Worm (Caenorhabditis elegans) whole organism, L1 larva: ENCODE data around the gene H42K12.3.

Experiments used
- C04F5.9 ChIP-seq: sonication (generic microtip); optimal IDR thresholded peaks from 2 replicates; lab custom pipeline; 2016; ENCODE audit warnings: missing genetic modification characterization, missing compliant biosample characterization
- C16A3.4 ChIP-seq: fragments of 150-350 bp; optimal IDR thresholded peaks from 2 replicates; lab custom pipeline; 2014; ENCODE audit warnings: missing biosample characterization, missing genetic modification characterization
- F16B12.6 ChIP-seq: fragments of 150-350 bp; optimal IDR thresholded peaks from 2 replicates; lab custom pipeline; 2014; ENCODE audit warnings: missing biosample characterization, missing genetic modification characterization
- Y116A8C.19 ChIP-seq: sonication (generic microtip); optimal IDR thresholded peaks from 2 replicates; lab custom pipeline; 2016; ENCODE audit warnings: missing compliant biosample characterization, missing genetic modification characterization, borderline replicate concordance
- aha-1 ChIP-seq: fragments of 150-350 bp; optimal IDR thresholded peaks from 2 replicates; lab custom pipeline; 2014; ENCODE audit warnings: missing biosample characterization, missing genetic modification characterization
- aly-2 ChIP-seq: fragments of 150-350 bp; optimal IDR thresholded peaks from 2 replicates; lab custom pipeline; 2014; ENCODE audit warnings: missing biosample characterization, missing genetic modification characterization
- ama-1 ChIP-seq: fragments of 150-350 bp; optimal IDR thresholded peaks from 2 replicates; lab custom pipeline; 2014
- ceh-8 ChIP-seq: fragments of 200-800 bp; sonication (Bioruptor generic); optimal IDR thresholded peaks from 2 replicates; lab custom pipeline; 2018; ENCODE audit warnings: mild to moderate bottlenecking, missing genetic modification characterization, moderate library complexity, missing compliant biosample characterization
- ceh-88 ChIP-seq: fragments of 200-800 bp; sonication (Bioruptor generic); IDR thresholded peaks from 2 replicates; pipeline ENCODE4 v1.3.6; 2022; ENCODE audit warnings: missing genetic modification characterization, missing compliant biosample characterization
- ceh-90 ChIP-seq: sonication (generic microtip); optimal IDR thresholded peaks from 2 replicates; lab custom pipeline; 2016; ENCODE audit warnings: missing genetic modification characterization, missing compliant biosample characterization
- ces-1 ChIP-seq: fragments of 150-350 bp; optimal IDR thresholded peaks from 2 replicates; lab custom pipeline; 2014; ENCODE audit warnings: missing biosample characterization, missing genetic modification reagents, missing genetic modification characterization
- dpl-1 ChIP-seq, 3 experiments: fragments of 150-350 bp in 2 of 3; sonication (generic microtip) in 1 of 3; optimal IDR thresholded peaks; 2 replicates each; lab custom pipeline; 2014 to 2017; ENCODE audit warnings: missing biosample characterization in 3 of 3, missing genetic modification characterization in 3 of 3, missing genetic modification reagents in 3 of 3
- dsc-1 ChIP-seq: sonication (generic microtip); optimal IDR thresholded peaks from 2 replicates; lab custom pipeline; 2016; ENCODE audit warnings: mild to moderate bottlenecking, missing genetic modification characterization, missing compliant biosample characterization
- egl-13 ChIP-seq: sonication (generic microtip); optimal IDR thresholded peaks from 2 replicates; lab custom pipeline; 2016; ENCODE audit warnings: missing genotype, missing genetic modification reagents, missing genetic modification characterization, missing compliant biosample characterization
- egl-27 ChIP-seq, 2 experiments: fragments of 150-350 bp in 1 of 2; sonication (generic microtip); optimal IDR thresholded peaks; 3 replicates each; lab custom pipeline; 2017 to 2018; ENCODE audit warnings: missing biosample characterization in 2 of 2, missing genetic modification characterization in 2 of 2, missing genetic modification reagents in 2 of 2
- elt-2 ChIP-seq: sonication (generic microtip); optimal IDR thresholded peaks from 2 replicates; lab custom pipeline; 2016; ENCODE audit warnings: missing genetic modification characterization, mild to moderate bottlenecking, inconsistent platforms, missing compliant biosample characterization, missing genetic modification reagents
- elt-3 ChIP-seq, 6 experiments: fragments of 150-350 bp in 1 of 6; sonication (generic microtip); optimal IDR thresholded peaks; 2 replicates each; lab custom pipeline; 2017 to 2018; ENCODE audit warnings: missing biosample characterization in 6 of 6, missing genetic modification characterization in 6 of 6, inconsistent platforms in 1 of 6
- fkh-10 ChIP-seq: sonication (generic microtip); optimal IDR thresholded peaks from 2 replicates; lab custom pipeline; 2017; ENCODE audit warnings: missing biosample characterization, missing genetic modification reagents, missing genetic modification characterization
- fkh-4 ChIP-seq: sonication (generic microtip); optimal IDR thresholded peaks from 2 replicates; lab custom pipeline; 2016; ENCODE audit warnings: missing compliant biosample characterization, missing genetic modification characterization, borderline replicate concordance
- fkh-8 ChIP-seq: sonication (generic microtip); optimal IDR thresholded peaks from 2 replicates; lab custom pipeline; 2016; ENCODE audit warnings: mild to moderate bottlenecking, missing genetic modification characterization, missing compliant biosample characterization
- fos-1 ChIP-seq: fragments of 150-350 bp; optimal IDR thresholded peaks from 2 replicates; lab custom pipeline; 2014; ENCODE audit warnings: missing biosample characterization, missing genetic modification characterization
- hlh-4 ChIP-seq: sonication (generic microtip); optimal IDR thresholded peaks from 2 replicates; lab custom pipeline; 2016; ENCODE audit warnings: mild to moderate bottlenecking, missing genetic modification characterization, missing compliant biosample characterization
- hpl-2 ChIP-seq: fragments of 150-350 bp; optimal IDR thresholded peaks from 2 replicates; lab custom pipeline; 2014; ENCODE audit warnings: missing biosample characterization, missing genetic modification reagents, missing genetic modification characterization
- irx-1 ChIP-seq: sonication (generic microtip); optimal IDR thresholded peaks from 2 replicates; lab custom pipeline; 2016; ENCODE audit warnings: missing genetic modification characterization, missing compliant biosample characterization
- isw-1 ChIP-seq: fragments of 200-800 bp; sonication (Bioruptor generic); IDR thresholded peaks from 2 replicates; pipeline ENCODE4 v1.3.6; 2022; ENCODE audit warnings: missing genetic modification characterization, missing compliant biosample characterization
- jun-1 ChIP-seq: fragments of 150-350 bp; optimal IDR thresholded peaks from 2 replicates; lab custom pipeline; 2014; ENCODE audit warnings: missing biosample characterization, missing genetic modification reagents, missing genetic modification characterization
- lin-13 ChIP-seq: fragments of 150-350 bp; optimal IDR thresholded peaks from 2 replicates; lab custom pipeline; 2014; ENCODE audit warnings: missing biosample characterization, missing genetic modification reagents, missing genetic modification characterization
- lin-15B ChIP-seq: fragments of 150-350 bp; sonication (generic microtip); optimal IDR thresholded peaks from 3 replicates; lab custom pipeline; 2014; ENCODE audit warnings: missing biosample characterization, missing genetic modification characterization
- lsy-2 ChIP-seq, 2 experiments: fragments of 150-350 bp; optimal IDR thresholded peaks; 2 replicates each; lab custom pipeline; 2014; ENCODE audit warnings: missing biosample characterization in 2 of 2, missing genetic modification characterization in 2 of 2
- mab-9 ChIP-seq: fragments of 200-800 bp; sonication (Bioruptor generic); IDR thresholded peaks from 2 replicates; pipeline ENCODE4 v1.3.6; 2022; ENCODE audit warnings: missing genetic modification reagents, missing genetic modification characterization, missing compliant biosample characterization
- mdl-1 ChIP-seq, 2 experiments: fragments of 150-350 bp; optimal IDR thresholded peaks; 2 replicates each; lab custom pipeline; 2014 to 2017; ENCODE audit warnings: missing biosample characterization in 2 of 2, missing genetic modification characterization in 2 of 2, inconsistent platforms in 1 of 2
- mep-1 ChIP-seq: fragments of 150-350 bp; optimal IDR thresholded peaks from 2 replicates; lab custom pipeline; 2014; ENCODE audit warnings: missing biosample characterization, missing genetic modification characterization
- nhr-19 ChIP-seq: fragments of 200-800 bp; sonication (Bioruptor generic); conservative IDR thresholded peaks from 2 replicates; pipeline ENCODE4 v1.3.6; 2022; ENCODE audit warnings: missing genetic modification characterization, missing compliant biosample characterization
- nhr-20 ChIP-seq: sonication (generic microtip); optimal IDR thresholded peaks from 2 replicates; lab custom pipeline; 2016; ENCODE audit warnings: mild to moderate bottlenecking, missing genetic modification characterization, missing compliant biosample characterization
- nhr-237 ChIP-seq: fragments of 150-350 bp; optimal IDR thresholded peaks from 2 replicates; lab custom pipeline; 2014; ENCODE audit warnings: missing biosample characterization, missing genetic modification characterization
- nhr-28 ChIP-seq: fragments of 150-350 bp; optimal IDR thresholded peaks from 2 replicates; lab custom pipeline; 2014; ENCODE audit warnings: missing biosample characterization, missing genetic modification characterization
- nhr-47 ChIP-seq: sonication (generic microtip); optimal IDR thresholded peaks from 2 replicates; lab custom pipeline; 2016; ENCODE audit warnings: mild to moderate bottlenecking, missing genetic modification characterization, moderate library complexity, missing compliant biosample characterization
- nhr-76 ChIP-seq: sonication (generic microtip); optimal IDR thresholded peaks from 2 replicates; lab custom pipeline; 2017; ENCODE audit warnings: missing biosample characterization, missing genetic modification characterization
- nhr-77 ChIP-seq: fragments of 150-350 bp; optimal IDR thresholded peaks from 2 replicates; lab custom pipeline; 2014; ENCODE audit warnings: missing biosample characterization, missing genetic modification characterization
- nhr-84 ChIP-seq: sonication (generic microtip); optimal IDR thresholded peaks from 2 replicates; lab custom pipeline; 2017; ENCODE audit warnings: missing biosample characterization, missing genetic modification characterization
- nhr-90 ChIP-seq: sonication (generic microtip); optimal IDR thresholded peaks from 2 replicates; lab custom pipeline; 2016; ENCODE audit warnings: mild to moderate bottlenecking, missing genetic modification characterization, missing compliant biosample characterization; ENCODE audit not compliant: poor library complexity
- pax-3 ChIP-seq: fragments of 200-800 bp; sonication (Bioruptor generic); optimal IDR thresholded peaks from 2 replicates; lab custom pipeline; 2018; ENCODE audit warnings: mild to moderate bottlenecking, missing genetic modification characterization, moderate library complexity, missing compliant biosample characterization
- pqm-1 ChIP-seq: sonication (generic microtip); optimal IDR thresholded peaks from 3 replicates; lab custom pipeline; 2017; ENCODE audit warnings: missing biosample characterization, missing genetic modification characterization
- skn-1 ChIP-seq: fragments of 150-350 bp; optimal IDR thresholded peaks from 2 replicates; lab custom pipeline; 2014; ENCODE audit warnings: missing biosample characterization, missing genetic modification characterization
- snu-23 ChIP-seq: sonication (generic microtip); optimal IDR thresholded peaks from 2 replicates; lab custom pipeline; 2016; ENCODE audit warnings: missing genetic modification characterization, missing compliant biosample characterization
- sox-4 ChIP-seq: sonication (generic microtip); optimal IDR thresholded peaks from 2 replicates; lab custom pipeline; 2016; ENCODE audit warnings: missing genetic modification characterization, missing compliant biosample characterization
- sptf-1 ChIP-seq: fragments of 150-350 bp; optimal IDR thresholded peaks from 2 replicates; lab custom pipeline; 2014; ENCODE audit warnings: missing biosample characterization, missing genetic modification characterization
- sup-37 ChIP-seq: fragments of 200-800 bp; sonication (Bioruptor generic); optimal IDR thresholded peaks from 2 replicates; lab custom pipeline; 2018; ENCODE audit warnings: mild to moderate bottlenecking, missing genetic modification characterization, missing compliant biosample characterization
- unc-30 ChIP-seq: sonication (generic microtip); optimal IDR thresholded peaks from 2 replicates; lab custom pipeline; 2017; ENCODE audit warnings: missing biosample characterization, missing genetic modification characterization
- unc-62 ChIP-seq: fragments of 150-350 bp; optimal IDR thresholded peaks from 2 replicates; lab custom pipeline; 2014; ENCODE audit warnings: missing biosample characterization, missing genetic modification reagents, missing genetic modification characterization
- unc-98 ChIP-seq: fragments of 200-800 bp; sonication (Bioruptor generic); IDR thresholded peaks from 2 replicates; pipeline ENCODE4 v1.3.6; 2022; ENCODE audit warnings: missing genetic modification characterization, missing compliant biosample characterization
- xbp-1 ChIP-seq: sonication (generic microtip); optimal IDR thresholded peaks from 2 replicates; lab custom pipeline; 2016; ENCODE audit warnings: missing genetic modification characterization, missing compliant biosample characterization
- zip-4 ChIP-seq: fragments of 200-800 bp; sonication (Bioruptor generic); optimal IDR thresholded peaks from 2 replicates; lab custom pipeline; 2018; ENCODE audit warnings: mild to moderate bottlenecking, missing genetic modification characterization, moderate library complexity, missing compliant biosample characterization
- ztf-4 ChIP-seq: fragments of 150-350 bp; optimal IDR thresholded peaks from 2 replicates; lab custom pipeline; 2014; ENCODE audit warnings: missing biosample characterization, missing genetic modification characterization

H42K12.3 gene

DNA sequence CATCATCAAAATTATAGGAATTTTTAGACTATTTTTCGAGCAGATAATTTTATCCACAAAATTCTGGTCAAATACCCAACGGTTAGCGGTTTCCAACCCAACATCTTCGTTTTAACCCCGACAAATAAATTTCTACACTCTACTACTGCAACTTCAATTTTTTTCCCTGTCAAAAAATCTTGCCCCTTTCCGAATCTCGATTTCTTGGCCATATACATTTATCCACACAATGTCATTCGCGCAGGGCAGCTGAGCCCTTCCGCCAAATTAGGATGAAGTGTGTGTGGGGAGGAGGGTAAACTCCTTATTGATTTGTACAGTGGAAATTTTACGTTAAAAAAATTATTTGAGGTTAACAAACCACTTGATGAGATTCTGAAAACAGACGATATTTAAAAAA is 33.6 kb downstream of the H42K12.3 start:
- TF ChIP-seq ces-1 (GFP tag; lab: Kevin White, UChicago) = peak; percentile 86
- TF ChIP-seq egl-27 (tag; optimal IDR thresholded peaks at IDR 0.05; lab: Kevin White, UChicago) = peak in 1 of 2 experiments; percentile 44
- peak; percentile 72 for TF ChIP-seq fkh-4 (tag; lab: Kevin White, UChicago)
- peak; percentile 99 for TF ChIP-seq dsc-1
- no peak for TF ChIP-seq nhr-28 (tag; lab: Kevin White, UChicago)
- peak; percentile 93 for TF ChIP-seq ceh-88 (GFP tag; lab: Robert Waterston, UW)
- peak; percentile 77 for TF ChIP-seq C04F5.9 (tag; lab: Kevin White, UChicago)
- TF ChIP-seq nhr-90 (tag; lab: Kevin White, UChicago) = peak; percentile 98
- TF ChIP-seq nhr-76 (tag; lab: Kevin White, UChicago) = peak; percentile 75
- TF ChIP-seq pax-3 = peak; percentile 90
- TF ChIP-seq lin-13 (GFP tag; lab: Kevin White, UChicago) = peak; percentile 77
- TF ChIP-seq ceh-8 = peak; percentile 97
- TF ChIP-seq aly-2 = peak; percentile 90
- TF ChIP-seq mdl-1 (tag; optimal IDR thresholded peaks at IDR 0.05; lab: Kevin White, UChicago) = peak in 1 of 2 experiments; percentile 90
- peak; percentile 45 for TF ChIP-seq pqm-1 (tag; lab: Kevin White, UChicago)
- TF ChIP-seq nhr-237 = peak; percentile 95
- peak; percentile 99 for TF ChIP-seq hpl-2 (GFP tag; lab: Kevin White, UChicago)
- TF ChIP-seq fkh-8 (tag; lab: Kevin White, UChicago) = peak; percentile 93
- peak; percentile 73 for TF ChIP-seq sup-37 (GFP tag; lab: Kevin White, UChicago)
- TF ChIP-seq ceh-90 (tag; lab: Kevin White, UChicago) = peak; percentile 24
- no peak for TF ChIP-seq unc-30 (tag; lab: Kevin White, UChicago)
- TF ChIP-seq zip-4 (GFP tag; lab: Kevin White, UChicago) = peak; percentile 93
- TF ChIP-seq xbp-1 (tag; lab: Kevin White, UChicago) = peak; percentile 89
- TF ChIP-seq irx-1 (tag; lab: Kevin White, UChicago) = peak; percentile 94
- no peak for TF ChIP-seq hlh-4 (tag; lab: Kevin White, UChicago)
- peak; percentile 76 for TF ChIP-seq isw-1 (GFP tag; lab: Robert Waterston, UW)
- peak; percentile 51 to 59 (median 51) for TF ChIP-seq dpl-1 (GFP tag; optimal IDR thresholded peaks at IDR 0.05; lab: Kevin White, UChicago)
- TF ChIP-seq mab-9 = peak; percentile 90
- peak; percentile 97 for TF ChIP-seq mep-1 (tag; lab: Kevin White, UChicago)
- TF ChIP-seq lin-15B (tag; lab: Kevin White, UChicago) = peak; percentile 15
- peak; percentile 99 for TF ChIP-seq fkh-10
- peak; percentile 89 to 90 for TF ChIP-seq lsy-2 (tag; optimal IDR thresholded peaks at IDR 0.05; lab: Kevin White, UChicago)
- TF ChIP-seq aha-1 = peak; percentile 49
- TF ChIP-seq nhr-77 (tag; lab: Kevin White, UChicago) = peak; percentile 97
- TF ChIP-seq nhr-47 (tag; lab: Kevin White, UChicago) = peak; percentile 99
- TF ChIP-seq F16B12.6 (tag; lab: Kevin White, UChicago) = peak; percentile 14
- peak; percentile 98 for TF ChIP-seq C16A3.4
- TF ChIP-seq jun-1 (tag; lab: Kevin White, UChicago) = peak; percentile 99
- peak; percentile 84 for TF ChIP-seq elt-2 (tag; lab: Kevin White, UChicago)
- no peak for TF ChIP-seq Y116A8C.19
- TF ChIP-seq nhr-19 = peak; percentile 93
- TF ChIP-seq unc-62 (GFP tag; lab: Kevin White, UChicago) = peak; percentile 8
- TF ChIP-seq skn-1 (tag; lab: Kevin White, UChicago) = peak; percentile 100
- TF ChIP-seq ztf-4 (tag; lab: Kevin White, UChicago) = peak; percentile 96
- TF ChIP-seq nhr-20 = peak; percentile 95
- peak; percentile 94 for TF ChIP-seq egl-13
- no peak for TF ChIP-seq ama-1 (lab: Kevin White, UChicago)
- TF ChIP-seq unc-98 = peak; percentile 71
- TF ChIP-seq fos-1 (tag; lab: Kevin White, UChicago) = peak; percentile 95
- peak; percentile 99 for TF ChIP-seq snu-23 (GFP tag; lab: Kevin White, UChicago)
- no peak for TF ChIP-seq sptf-1 (tag; lab: Kevin White, UChicago)
- peak; percentile 7 to 97 (median 88) for TF ChIP-seq elt-3 (tag; optimal IDR thresholded peaks at IDR 0.05; lab: Kevin White, UChicago)
- peak; percentile 96 for TF ChIP-seq sox-4 (tag; lab: Kevin White, UChicago)
- TF ChIP-seq nhr-84 (tag; lab: Kevin White, UChicago) = peak; percentile 69
